Worm (Caenorhabditis elegans): ENCODE data around the gene rif-1.2.

DNA sequence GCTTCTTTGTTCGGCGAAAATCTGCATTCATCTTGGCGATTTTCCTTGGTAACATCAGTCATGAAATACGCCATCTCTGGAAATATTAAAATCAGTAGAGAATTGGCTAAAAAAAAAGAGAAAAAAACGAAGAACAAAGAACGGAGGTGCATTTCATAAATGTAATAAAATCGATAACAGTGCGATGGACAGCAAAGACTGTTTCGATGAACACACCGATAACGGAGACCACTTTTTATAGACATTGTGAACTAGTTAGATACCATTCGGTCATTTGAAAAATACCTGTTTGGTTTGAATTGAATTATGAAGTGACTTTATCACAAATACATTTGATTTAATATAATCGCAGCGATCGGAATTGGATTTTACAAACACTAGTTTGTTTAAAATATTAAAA lies 18.3 kb downstream of the rif-1.2 start, which contains the start of gene F42F12.4:
- no peak for TF ChIP-seq him-1 (tag; optimal IDR thresholded peaks at IDR 0.05)
- no peak for TF ChIP-seq W03F9.2 (tag; optimal IDR thresholded peaks at IDR 0.05)

All from whole organism, L4/young adult.